Worm (Caenorhabditis elegans) whole organism, L4 larva: ENCODE data around the gene srab-9.

Source experiments
- T26A8.4 ChIP-seq: fragments of 200-800 bp; sonication (Bioruptor generic); IDR thresholded peaks from 2 replicates; pipeline ENCODE4 v1.3.6; 2022; ENCODE audit warnings: missing genetic modification characterization, missing compliant biosample characterization
- aly-2 ChIP-seq: sonication (generic microtip); optimal IDR thresholded peaks from 2 replicates; lab custom pipeline; 2018; ENCODE audit warnings: missing biosample characterization, missing genetic modification characterization
- ama-1 ChIP-seq: fragments of 150-350 bp; optimal IDR thresholded peaks from 2 replicates; lab custom pipeline; 2014; ENCODE audit warnings: inconsistent platforms, mixed read lengths
- jun-1 ChIP-seq: fragments of 150-350 bp; optimal IDR thresholded peaks from 2 replicates; lab custom pipeline; 2014; ENCODE audit warnings: missing biosample characterization, missing genetic modification reagents, missing genetic modification characterization
- lir-3 ChIP-seq: sonication (generic microtip); optimal IDR thresholded peaks from 2 replicates; lab custom pipeline; 2016; ENCODE audit warnings: mild to moderate bottlenecking, missing genetic modification characterization, missing compliant biosample characterization
- mxl-2 ChIP-seq: fragments of 200-800 bp; sonication (Bioruptor generic); conservative IDR thresholded peaks from 2 replicates; pipeline ENCODE4 v1.3.6; 2022; ENCODE audit warnings: missing genetic modification reagents, missing genetic modification characterization, missing compliant biosample characterization
- nhr-237 ChIP-seq: sonication (generic microtip); optimal IDR thresholded peaks from 2 replicates; lab custom pipeline; 2017; ENCODE audit warnings: missing biosample characterization, missing genetic modification characterization
- nhr-25 ChIP-seq: sonication (generic microtip); optimal IDR thresholded peaks from 2 replicates; lab custom pipeline; 2017; ENCODE audit warnings: missing genetic modification characterization, mild to moderate bottlenecking, missing compliant biosample characterization, antibody characterized with exemption, moderate library complexity, borderline replicate concordance; ENCODE audit not compliant: insufficient read depth
- saeg-2 ChIP-seq: fragments of 200-800 bp; sonication (Bioruptor generic); IDR thresholded peaks from 2 replicates; pipeline ENCODE4 v1.3.6; 2022; ENCODE audit warnings: missing genetic modification reagents, missing genetic modification characterization, missing compliant biosample characterization
- skn-1 ChIP-seq: fragments of 150-350 bp; optimal IDR thresholded peaks from 2 replicates; lab custom pipeline; 2014; ENCODE audit warnings: missing biosample characterization, missing genetic modification characterization
- snpc-4 ChIP-seq: fragments of 150-350 bp; optimal IDR thresholded peaks from 2 replicates; lab custom pipeline; 2014; ENCODE audit warnings: missing biosample characterization, missing genetic modification characterization
- spr-1 ChIP-seq: sonication (generic microtip); optimal IDR thresholded peaks from 2 replicates; lab custom pipeline; 2016; ENCODE audit warnings: mild to moderate bottlenecking, missing genetic modification characterization, missing compliant biosample characterization
- unc-130 ChIP-seq: sonication (generic microtip); optimal IDR thresholded peaks from 2 replicates; lab custom pipeline; 2016; ENCODE audit warnings: missing genetic modification reagents, missing genetic modification characterization, missing compliant biosample characterization
- zag-1 ChIP-seq: fragments of 150-350 bp; optimal IDR thresholded peaks from 2 replicates; lab custom pipeline; 2014; ENCODE audit warnings: missing biosample characterization, missing genetic modification characterization

ce11 chrV:3185855-3186254 is 44.8 kb upstream of the srab-9 start:
- TF ChIP-seq saeg-2 (GFP tag; lab: Robert Waterston, UW) (no peak), nhr-237 (tag; lab: Kevin White, UChicago) (no peak), mxl-2 (GFP tag; lab: Robert Waterston, UW) (no peak), snpc-4 (tag; lab: Kevin White, UChicago) (no peak), T26A8.4 (no peak), jun-1 (tag; lab: Kevin White, UChicago) (no peak), spr-1 (tag; lab: Kevin White, UChicago) (no peak), lir-3 (tag; lab: Kevin White, UChicago) (no peak), ama-1 (no peak), skn-1 (tag; lab: Kevin White, UChicago) (no peak), aly-2 (no peak), zag-1 (tag; lab: Kevin White, UChicago) (no peak), nhr-25 (no peak), unc-130 (GFP tag; lab: Kevin White, UChicago) (no peak)
